Worm (Caenorhabditis elegans) whole organism, midembryonic: ENCODE measurements around the gene C24H11.2.

Source experiments
- flt-1 ChIP-seq: fragments of 200-800 bp; sonication (Bioruptor generic); IDR thresholded peaks from 2 replicates; pipeline ENCODE4 v1.3.6; 2022; ENCODE audit warnings: missing genetic modification characterization, missing compliant biosample characterization
- klf-2 ChIP-seq: fragments of 200-800 bp; sonication (Bioruptor generic); conservative IDR thresholded peaks from 2 replicates; pipeline ENCODE4 v1.3.6; 2022; ENCODE audit warnings: missing genetic modification reagents, missing genetic modification characterization, missing compliant biosample characterization
- med-1 ChIP-seq: sonication (generic microtip); optimal IDR thresholded peaks from 2 replicates; lab custom pipeline; 2017; ENCODE audit warnings: missing genetic modification characterization, mild to moderate bottlenecking, missing compliant biosample characterization, antibody characterized with exemption, missing genetic modification reagents; ENCODE audit not compliant: insufficient read depth
- ref-1 ChIP-seq: fragments of 200-800 bp; sonication (Bioruptor generic); conservative IDR thresholded peaks from 2 replicates; pipeline ENCODE4 v1.3.6; 2022; ENCODE audit warnings: missing genetic modification reagents, missing genetic modification characterization, missing compliant biosample characterization
- ztf-23 ChIP-seq: fragments of 200-800 bp; sonication (Bioruptor generic); IDR thresholded peaks from 2 replicates; pipeline ENCODE4 v1.3.6; 2022; ENCODE audit warnings: missing genetic modification reagents, missing genetic modification characterization, missing compliant biosample characterization
- ztf-29 ChIP-seq: fragments of 200-800 bp; sonication (Bioruptor generic); IDR thresholded peaks from 2 replicates; pipeline ENCODE4 v1.3.6; 2022; ENCODE audit warnings: missing genetic modification reagents, missing genetic modification characterization, missing compliant biosample characterization

DNA sequence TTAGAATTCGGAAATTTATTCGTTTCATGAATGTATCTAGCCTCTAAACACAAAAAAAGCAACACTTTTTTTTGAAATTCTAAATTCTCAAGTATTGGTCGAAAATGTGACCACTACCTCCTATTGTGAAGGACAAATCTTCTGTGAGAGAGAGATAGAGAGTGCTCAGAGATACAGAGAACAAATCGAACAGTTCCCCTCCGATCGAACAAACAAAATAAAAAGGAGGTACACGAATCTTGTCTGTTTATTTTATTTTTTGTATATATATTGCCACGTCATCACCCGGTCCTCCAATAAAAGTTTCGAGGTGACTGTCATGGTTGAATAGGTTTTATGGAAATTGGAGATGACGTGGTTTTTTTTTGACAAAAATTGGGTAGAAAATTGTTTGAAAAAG, 51.3 kb downstream of the C24H11.2 start:
- TF ChIP-seq ztf-29 (GFP tag; lab: Robert Waterston, UW) = no peak
- no peak for TF ChIP-seq ztf-23 (GFP tag; lab: Robert Waterston, UW)
- no peak for TF ChIP-seq flt-1
- TF ChIP-seq med-1 = no peak
- no peak for TF ChIP-seq klf-2 (GFP tag; lab: Robert Waterston, UW)
- no peak for TF ChIP-seq ref-1 (GFP tag; lab: Robert Waterston, UW)
